Fruit fly (Drosophila melanogaster) Kc167 (cell line): ENCODE results near the gene TBC1D16.

Source experiments
- Myc ChIP-seq: fragments of >200 bp; optimal IDR thresholded peaks from 2 replicates; lab custom pipeline; 2017; ENCODE audit warnings: missing external identifiers
- Sin3A ChIP-seq: fragments of >200 bp; optimal IDR thresholded peaks from 2 replicates; lab custom pipeline; 2018; ENCODE audit warnings: missing external identifiers
- h ChIP-seq: fragments of >200 bp; optimal IDR thresholded peaks from 3 replicates; lab custom pipeline; 2018; ENCODE audit warnings: missing external identifiers
- insv ChIP-seq: fragments of >200 bp; optimal IDR thresholded peaks from 3 replicates; lab custom pipeline; 2018; ENCODE audit warnings: missing external identifiers
- psq ChIP-seq: fragments of >200 bp; optimal IDR thresholded peaks from 2 replicates; lab custom pipeline; 2017; ENCODE audit warnings: missing external identifiers
- ttk ChIP-seq: sonication (Bioruptor generic); optimal IDR thresholded peaks from 2 replicates; lab custom pipeline; 2017; ENCODE audit warnings: missing external identifiers

The TBC1D16 gene

dm6 chr2L:10435606-10436160 lies at the start of gene TBC1D16, which contains the start of gene holn1:
TSS of gene TBC1D16 (minus strand) at chr2L:10435656.
TSS of gene holn1 (plus strand) at chr2L:10435995.
- TF ChIP-seq ttk: no peak
- no peak for TF ChIP-seq Sin3A
- no peak for TF ChIP-seq insv
- TF ChIP-seq Myc (lab: Kevin White, UChicago): no peak
- no peak for TF ChIP-seq psq (lab: Kevin White, UChicago)
- TF ChIP-seq h (lab: Kevin White, UChicago): no peak

dm6 chr2L:10483073-10483472 lies 47.6 kb upstream of the TBC1D16 start, which contains the start of gene Grip75:
TSS of gene Grip75 (plus strand) at chr2L:10483295.
- TF ChIP-seq psq (lab: Kevin White, UChicago): no peak
- TF ChIP-seq Myc (lab: Kevin White, UChicago): no peak
- no peak for TF ChIP-seq insv
- no peak for TF ChIP-seq Sin3A
- no peak for TF ChIP-seq h (lab: Kevin White, UChicago)
- no peak for TF ChIP-seq ttk

- TF ChIP-seq Myc (lab: Kevin White, UChicago) (no peak), ttk (no peak), psq (lab: Kevin White, UChicago) (no peak), h (lab: Kevin White, UChicago) (no peak), Sin3A (no peak), insv (no peak)
Observed at dm6 chr2L:10479859-10480258, 44.4 kb upstream of the TBC1D16 start.

dm6 chr2L:10476879-10477278 lies 41.4 kb upstream of the TBC1D16 start, which contains the start of gene RluA-2:
TSS of gene RluA-2 (plus strand) at chr2L:10477073.
- TF ChIP-seq h (lab: Kevin White, UChicago) (no peak), psq (lab: Kevin White, UChicago) (no peak), Myc (lab: Kevin White, UChicago) (no peak), ttk (no peak), Sin3A (no peak), insv (no peak)

- TF ChIP-seq psq (lab: Kevin White, UChicago) (no peak), Myc (lab: Kevin White, UChicago) (no peak), h (lab: Kevin White, UChicago) (no peak), insv (no peak), ttk (no peak), Sin3A (no peak)
Observed at dm6 chr2L:10474815-10475214, 39.4 kb upstream of the TBC1D16 start.

- no peak for TF ChIP-seq psq (lab: Kevin White, UChicago)
Observed at dm6 chr2L:10474268-10474678, 38.8 kb upstream of the TBC1D16 start, which contains the start of gene RluA-1. TSS of gene RluA-1 (minus strand) at chr2L:10474349.

dm6 chr2L:10472257-10472656 lies 36.8 kb upstream of the TBC1D16 start:
- TF ChIP-seq h (lab: Kevin White, UChicago) (no peak), Myc (lab: Kevin White, UChicago) (no peak), psq (lab: Kevin White, UChicago) (no peak), ttk (no peak), Sin3A (no peak), insv (no peak)

- TF ChIP-seq insv: no peak
- no peak for TF ChIP-seq Myc (lab: Kevin White, UChicago)
- TF ChIP-seq Sin3A: no peak
- TF ChIP-seq ttk: no peak
- no peak for TF ChIP-seq psq (lab: Kevin White, UChicago)
Observed at dm6 chr2L:10470211-10470610, 34.8 kb upstream of the TBC1D16 start.

- TF ChIP-seq psq (lab: Kevin White, UChicago) (no peak), Sin3A (no peak), insv (no peak), ttk (no peak), Myc (lab: Kevin White, UChicago) (no peak), h (lab: Kevin White, UChicago) (no peak)
Observed at dm6 chr2L:10468978-10469377, 33.5 kb upstream of the TBC1D16 start.

dm6 chr2L:10468388-10468787 lies 32.9 kb upstream of the TBC1D16 start:
- TF ChIP-seq insv (no peak), Myc (lab: Kevin White, UChicago) (no peak), ttk (no peak), h (lab: Kevin White, UChicago) (no peak), Sin3A (no peak), psq (lab: Kevin White, UChicago) (no peak)

dm6 chr2L:10466865-10467270 lies 31.4 kb upstream of the TBC1D16 start:
- TF ChIP-seq ttk (no peak), insv (no peak), h (lab: Kevin White, UChicago) (no peak), Sin3A (no peak), psq (lab: Kevin White, UChicago) (no peak), Myc (lab: Kevin White, UChicago) (no peak)

- TF ChIP-seq Sin3A: no peak
- no peak for TF ChIP-seq ttk
- no peak for TF ChIP-seq Myc (lab: Kevin White, UChicago)
- no peak for TF ChIP-seq insv
- no peak for TF ChIP-seq h (lab: Kevin White, UChicago)
- TF ChIP-seq psq (lab: Kevin White, UChicago): no peak
Observed at dm6 chr2L:10458979-10459378, 23.5 kb upstream of the TBC1D16 start.

- no peak for TF ChIP-seq Myc (lab: Kevin White, UChicago)
- no peak for TF ChIP-seq Sin3A
- TF ChIP-seq psq (lab: Kevin White, UChicago): no peak
- no peak for TF ChIP-seq h (lab: Kevin White, UChicago)
- no peak for TF ChIP-seq ttk
- TF ChIP-seq insv: no peak
Observed at dm6 chr2L:10457191-10457899, 21.9 kb upstream of the TBC1D16 start, which contains the start of the genes LManI and LManII. TSS of gene LManI (minus strand) at chr2L:10457241. TSS of gene LManII (plus strand) at chr2L:10457658.
